Worm (Caenorhabditis elegans) whole organism, midembryonic: ENCODE data around the gene mtm-5.

Experiments used
- T22C8.4 ChIP-seq: fragments of 200-800 bp; sonication (Bioruptor generic); IDR thresholded peaks from 2 replicates; pipeline ENCODE4 v1.3.6; 2022; ENCODE audit warnings: missing genetic modification characterization, missing compliant biosample characterization
- cog-1 ChIP-seq: sonication (generic microtip); optimal IDR thresholded peaks from 2 replicates; lab custom pipeline; 2016; ENCODE audit warnings: missing genetic modification characterization, missing compliant biosample characterization
- flt-1 ChIP-seq: fragments of 200-800 bp; sonication (Bioruptor generic); IDR thresholded peaks from 2 replicates; pipeline ENCODE4 v1.3.6; 2022; ENCODE audit warnings: missing genetic modification characterization, missing compliant biosample characterization
- klf-2 ChIP-seq: fragments of 200-800 bp; sonication (Bioruptor generic); conservative IDR thresholded peaks from 2 replicates; pipeline ENCODE4 v1.3.6; 2022; ENCODE audit warnings: missing genetic modification reagents, missing genetic modification characterization, missing compliant biosample characterization
- med-1 ChIP-seq: sonication (generic microtip); optimal IDR thresholded peaks from 2 replicates; lab custom pipeline; 2017; ENCODE audit warnings: missing genetic modification characterization, mild to moderate bottlenecking, missing compliant biosample characterization, antibody characterized with exemption, missing genetic modification reagents; ENCODE audit not compliant: insufficient read depth
- ref-1 ChIP-seq: fragments of 200-800 bp; sonication (Bioruptor generic); conservative IDR thresholded peaks from 2 replicates; pipeline ENCODE4 v1.3.6; 2022; ENCODE audit warnings: missing genetic modification reagents, missing genetic modification characterization, missing compliant biosample characterization
- tab-1 ChIP-seq: fragments of 200-800 bp; sonication (Bioruptor generic); IDR thresholded peaks from 2 replicates; pipeline ENCODE4 v1.3.6; 2022; ENCODE audit warnings: missing genetic modification characterization, missing compliant biosample characterization
- ztf-23 ChIP-seq: fragments of 200-800 bp; sonication (Bioruptor generic); IDR thresholded peaks from 2 replicates; pipeline ENCODE4 v1.3.6; 2022; ENCODE audit warnings: missing genetic modification reagents, missing genetic modification characterization, missing compliant biosample characterization
- ztf-29 ChIP-seq: fragments of 200-800 bp; sonication (Bioruptor generic); IDR thresholded peaks from 2 replicates; pipeline ENCODE4 v1.3.6; 2022; ENCODE audit warnings: missing genetic modification reagents, missing genetic modification characterization, missing compliant biosample characterization

mtm-5 gene

ce11 chrX:5243382-5243979 is at the start of gene mtm-5:
Gene mtm-5, minus strand, starts transcription at chrX:5243408.
- no peak for TF ChIP-seq flt-1
- TF ChIP-seq klf-2 = no peak
- no peak for TF ChIP-seq cog-1
- TF ChIP-seq med-1 (GFP tag; lab: Kevin White, UChicago) = no peak
- no peak for TF ChIP-seq ztf-23
- no peak for TF ChIP-seq ztf-29 (GFP tag; lab: Robert Waterston, UW)
- TF ChIP-seq T22C8.4 (GFP tag; lab: Robert Waterston, UW) = no peak
- TF ChIP-seq tab-1 (GFP tag; lab: Robert Waterston, UW) = no peak
- no peak for TF ChIP-seq ref-1

- TF ChIP-seq T22C8.4 (GFP tag; lab: Robert Waterston, UW) (no peak), cog-1 (no peak), ref-1 (no peak), klf-2 (no peak), flt-1 (no peak), med-1 (GFP tag; lab: Kevin White, UChicago) (no peak), tab-1 (GFP tag; lab: Robert Waterston, UW) (no peak), ztf-29 (GFP tag; lab: Robert Waterston, UW) (no peak), ztf-23 (no peak)
Observed at ce11 chrX:5289106-5289505, 45.9 kb upstream of the mtm-5 start.

ce11 chrX:5283531-5283930 is 40.3 kb upstream of the mtm-5 start, which contains the start of gene vps-41:
Gene vps-41, plus strand, starts transcription at chrX:5283831.
- no peak for TF ChIP-seq ztf-29 (GFP tag; lab: Robert Waterston, UW)
- no peak for TF ChIP-seq T22C8.4 (GFP tag; lab: Robert Waterston, UW)
- no peak for TF ChIP-seq klf-2
- no peak for TF ChIP-seq flt-1
- no peak for TF ChIP-seq med-1 (GFP tag; lab: Kevin White, UChicago)
- TF ChIP-seq ref-1 = no peak
- TF ChIP-seq tab-1 (GFP tag; lab: Robert Waterston, UW) = no peak
- TF ChIP-seq cog-1 = no peak
- TF ChIP-seq ztf-23 = no peak

ce11 chrX:5279674-5280073 is 36.5 kb upstream of the mtm-5 start, which contains the start of gene rga-8:
Gene rga-8, minus strand, starts transcription at chrX:5279774.
- TF ChIP-seq klf-2 = no peak
- TF ChIP-seq tab-1 (GFP tag; lab: Robert Waterston, UW) = no peak
- no peak for TF ChIP-seq ref-1
- TF ChIP-seq flt-1 = no peak
- no peak for TF ChIP-seq med-1 (GFP tag; lab: Kevin White, UChicago)
- TF ChIP-seq ztf-29 (GFP tag; lab: Robert Waterston, UW) = no peak
- TF ChIP-seq ztf-23 = no peak

ce11 chrX:5279170-5279635 is 36.0 kb upstream of the mtm-5 start, which contains the start of gene Y34B4A.2:
Gene Y34B4A.2, plus strand, starts transcription at chrX:5279497.
- 0 out of 2 replicates have a peak, but pooled peaks have one; percentile 37 for TF ChIP-seq flt-1
- no peak for TF ChIP-seq klf-2

- TF ChIP-seq klf-2 (no peak), flt-1 (no peak), cog-1 (no peak), ref-1 (no peak), ztf-23 (no peak), med-1 (GFP tag; lab: Kevin White, UChicago) (no peak), T22C8.4 (GFP tag; lab: Robert Waterston, UW) (no peak), tab-1 (GFP tag; lab: Robert Waterston, UW) (no peak), ztf-29 (GFP tag; lab: Robert Waterston, UW) (no peak)
Observed at ce11 chrX:5278249-5278648, 35.0 kb upstream of the mtm-5 start.

ce11 chrX:5276772-5277171 is 33.6 kb upstream of the mtm-5 start:
- TF ChIP-seq flt-1 (no peak), ztf-23 (no peak), tab-1 (GFP tag; lab: Robert Waterston, UW) (no peak), klf-2 (no peak), ref-1 (no peak)

ce11 chrX:5275209-5275608 is 32.0 kb upstream of the mtm-5 start, which contains the start of gene hst-6:
Gene hst-6, plus strand, starts transcription at chrX:5275561.
- TF ChIP-seq ztf-29 (GFP tag; lab: Robert Waterston, UW) = peak; percentile 66; the same call in 1 of the 2 replicates
- peak; percentile 62 for TF ChIP-seq flt-1
- no peak; the same call in 1 of the 2 replicates for TF ChIP-seq T22C8.4 (GFP tag; lab: Robert Waterston, UW)
- TF ChIP-seq cog-1 = peak; percentile 78
- peak; percentile 66; the same call in 1 of the 2 replicates for TF ChIP-seq ztf-23

ce11 chrX:5269359-5269758 is 26.2 kb upstream of the mtm-5 start:
- no peak for TF ChIP-seq ref-1

ce11 chrX:5268062-5268461 is 24.9 kb upstream of the mtm-5 start:
- TF ChIP-seq ztf-23 (no peak), ref-1 (no peak), tab-1 (GFP tag; lab: Robert Waterston, UW) (no peak), flt-1 (no peak), ztf-29 (GFP tag; lab: Robert Waterston, UW) (no peak), T22C8.4 (GFP tag; lab: Robert Waterston, UW) (no peak), klf-2 (no peak), cog-1 (no peak), med-1 (GFP tag; lab: Kevin White, UChicago) (no peak)

- TF ChIP-seq klf-2 (no peak), cog-1 (no peak), med-1 (GFP tag; lab: Kevin White, UChicago) (no peak), ref-1 (no peak), ztf-23 (no peak), ztf-29 (GFP tag; lab: Robert Waterston, UW) (no peak), T22C8.4 (GFP tag; lab: Robert Waterston, UW) (no peak), tab-1 (GFP tag; lab: Robert Waterston, UW) (no peak), flt-1 (no peak)
Observed at ce11 chrX:5265356-5265755, 22.1 kb upstream of the mtm-5 start.
